Worm (Caenorhabditis elegans) whole organism, young adult: Measurements from ENCODE around the gene atp-5.

Source experiments
- F49E8.2 ChIP-seq: sonication (generic microtip); optimal IDR thresholded peaks from 3 replicates; lab custom pipeline; 2017; ENCODE audit warnings: missing genetic modification characterization, mild to moderate bottlenecking, missing compliant biosample characterization, antibody characterized with exemption, moderate library complexity; ENCODE audit not compliant: insufficient read depth
- K12H6.12 ChIP-seq: fragments of 200-800 bp; sonication (Bioruptor generic); optimal IDR thresholded peaks from 2 replicates; lab custom pipeline; 2018; ENCODE audit warnings: mild to moderate bottlenecking, missing genetic modification characterization, missing compliant biosample characterization
- dox-1 ChIP-seq: fragments of 200-800 bp; sonication (Bioruptor generic); IDR thresholded peaks from 2 replicates; pipeline ENCODE4 v1.3.6; 2022; ENCODE audit warnings: missing genetic modification reagents, missing genetic modification characterization, missing compliant biosample characterization
- egrh-3 ChIP-seq: fragments of 200-800 bp; sonication (Bioruptor generic); IDR thresholded peaks from 2 replicates; pipeline ENCODE4 v1.3.6; 2022; ENCODE audit warnings: missing genetic modification reagents, missing genetic modification characterization, missing compliant biosample characterization
- mel-28 ChIP-seq: sonication (generic microtip); optimal IDR thresholded peaks from 2 replicates; lab custom pipeline; 2016; ENCODE audit warnings: borderline replicate concordance, mild to moderate bottlenecking, missing genetic modification characterization, missing compliant biosample characterization
- ztf-18 ChIP-seq: sonication (generic microtip); optimal IDR thresholded peaks from 2 replicates; lab custom pipeline; 2016; ENCODE audit warnings: missing genotype, mild to moderate bottlenecking, missing genetic modification characterization, missing compliant biosample characterization

DNA sequence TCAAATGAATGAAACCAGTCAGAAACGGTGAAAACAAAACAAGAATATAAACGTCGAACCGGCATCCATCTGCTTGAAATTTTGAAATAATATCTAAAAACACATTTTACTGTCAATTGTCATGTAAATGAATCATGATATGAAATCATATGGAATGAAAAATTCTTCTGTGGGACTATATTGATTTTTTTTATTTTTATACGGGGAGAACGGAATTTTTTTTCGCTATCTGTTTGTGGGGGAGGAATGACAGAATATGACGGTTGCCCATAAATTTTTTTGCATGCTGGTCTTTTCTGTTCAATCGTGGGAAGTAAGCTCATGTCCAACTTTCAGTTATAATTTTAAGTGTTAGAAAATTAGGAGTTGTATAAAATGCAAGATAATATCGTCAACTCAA lies 21.0 kb upstream of the atp-5 start, which contains the start of gene C06H2.7:
- TF ChIP-seq dox-1 (no peak), egrh-3 (GFP tag; lab: Robert Waterston, UW) (no peak), mel-28 (no peak), F49E8.2 (tag; lab: Kevin White, UChicago) (no peak), K12H6.12 (tag; lab: Kevin White, UChicago) (no peak), ztf-18 (tag; lab: Kevin White, UChicago) (no peak)
